Worm (Caenorhabditis elegans) whole organism, young adult: ENCODE data around the gene B0554.1.

ENCODE experiments used
- F23B12.7 ChIP-seq: sonication (generic microtip); optimal IDR thresholded peaks from 2 replicates; lab custom pipeline; 2017; ENCODE audit warnings: missing genetic modification characterization, mild to moderate bottlenecking, missing compliant biosample characterization, antibody characterized with exemption, moderate library complexity; ENCODE audit not compliant: insufficient read depth
- Y53F4B.3 ChIP-seq: fragments of 200-800 bp; sonication (Bioruptor generic); IDR thresholded peaks from 2 replicates; pipeline ENCODE4 v1.3.6; 2022; ENCODE audit warnings: missing genetic modification reagents, missing genetic modification characterization, missing compliant biosample characterization
- Y56A3A.18 ChIP-seq: fragments of 200-800 bp; sonication (Bioruptor generic); IDR thresholded peaks from 2 replicates; pipeline ENCODE4 v1.3.6; 2022; ENCODE audit warnings: missing genetic modification reagents, missing genetic modification characterization, missing compliant biosample characterization
- attf-3 ChIP-seq: fragments of 200-800 bp; sonication (Bioruptor generic); conservative IDR thresholded peaks from 2 replicates; pipeline ENCODE4 v1.3.6; 2022; ENCODE audit warnings: missing genetic modification reagents, missing genetic modification characterization, missing compliant biosample characterization
- ekl-4 ChIP-seq: fragments of 200-800 bp; sonication (Bioruptor generic); IDR thresholded peaks from 2 replicates; pipeline ENCODE4 v1.3.6; 2022; ENCODE audit warnings: missing genetic modification reagents, missing genetic modification characterization, missing compliant biosample characterization
- hlh-26 ChIP-seq: fragments of 200-800 bp; sonication (Bioruptor generic); conservative IDR thresholded peaks from 2 replicates; pipeline ENCODE4 v1.3.6; 2022; ENCODE audit warnings: missing genetic modification reagents, missing genetic modification characterization, missing compliant biosample characterization
- sdz-38 ChIP-seq: sonication (generic microtip); optimal IDR thresholded peaks from 2 replicates; lab custom pipeline; 2016; ENCODE audit warnings: missing genotype, missing genetic modification characterization, missing compliant biosample characterization
- sptf-2 ChIP-seq: fragments of 200-800 bp; sonication (Bioruptor generic); optimal IDR thresholded peaks from 2 replicates; lab custom pipeline; 2018; ENCODE audit warnings: mild to moderate bottlenecking, missing genetic modification characterization, missing compliant biosample characterization
- unc-130 ChIP-seq: sonication (generic microtip); optimal IDR thresholded peaks from 2 replicates; lab custom pipeline; 2016; ENCODE audit warnings: missing genetic modification reagents, missing genetic modification characterization, missing compliant biosample characterization
- unc-62 ChIP-seq: fragments of 150-350 bp; optimal IDR thresholded peaks from 2 replicates; lab custom pipeline; 2014; ENCODE audit warnings: missing biosample characterization, missing genetic modification reagents, missing genetic modification characterization
- ztf-26 ChIP-seq: sonication (generic microtip); optimal IDR thresholded peaks from 2 replicates; lab custom pipeline; 2017; ENCODE audit warnings: missing genetic modification characterization, missing compliant biosample characterization

ce11 chrV:443193-443592, 5.0 kb downstream of the B0554.1 start, which contains the start of gene srh-33:
- TF ChIP-seq ztf-26 (no peak), hlh-26 (no peak), sdz-38 (tag; lab: Kevin White, UChicago) (no peak), F23B12.7 (tag; lab: Kevin White, UChicago) (no peak), unc-62 (GFP tag; lab: Kevin White, UChicago) (no peak), attf-3 (GFP tag; lab: Robert Waterston, UW) (no peak), Y56A3A.18 (GFP tag; lab: Robert Waterston, UW) (no peak), ekl-4 (GFP tag; lab: Robert Waterston, UW) (no peak), sptf-2 (no peak), Y53F4B.3 (GFP tag; lab: Robert Waterston, UW) (no peak), unc-130 (GFP tag; lab: Kevin White, UChicago) (no peak)
